Worm (Caenorhabditis elegans) whole organism, L4/young adult: ENCODE data around the gene str-88.

Source experiments
- W03F9.2 ChIP-seq: fragments of 150-350 bp; optimal IDR thresholded peaks from 2 replicates; lab custom pipeline; 2014; ENCODE audit warnings: missing biosample characterization, missing genetic modification characterization
- dao-5 ChIP-seq: sonication (generic microtip); optimal IDR thresholded peaks from 2 replicates; lab custom pipeline; 2016; ENCODE audit warnings: missing genotype, missing genetic modification characterization, moderate library complexity, missing compliant biosample characterization
- him-1 ChIP-seq: sonication (generic microtip); optimal IDR thresholded peaks from 2 replicates; lab custom pipeline; 2016; ENCODE audit warnings: missing genotype, missing genetic modification reagents, missing genetic modification characterization, missing compliant biosample characterization

DNA sequence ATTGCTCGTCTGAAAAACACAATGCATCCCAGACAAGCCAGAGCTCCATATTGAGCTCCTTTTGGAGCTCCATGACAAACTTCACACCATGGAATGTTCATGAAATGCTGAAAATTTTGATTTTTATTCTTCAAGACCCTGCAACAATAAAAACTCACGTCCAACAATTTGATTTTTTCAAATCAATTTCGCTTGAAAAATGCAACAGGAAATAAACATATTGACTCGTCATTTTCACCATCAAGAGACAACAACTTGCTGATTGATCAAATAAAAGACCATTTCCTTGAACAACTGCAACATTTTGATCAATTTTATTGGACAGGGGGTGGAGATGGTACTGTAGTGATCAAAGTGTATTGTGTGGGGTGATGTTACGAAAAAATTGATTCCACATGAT, 13.9 kb downstream of the str-88 start, which contains the start of gene nhr-269:
- TF ChIP-seq dao-5 (tag; lab: Kevin White, UChicago): no peak
- TF ChIP-seq him-1: no peak
- TF ChIP-seq W03F9.2: no peak
